Worm (Caenorhabditis elegans) whole organism, L2 larva: Measurements from ENCODE around the gene C47E12.2.

Source experiments
- alr-1 ChIP-seq: fragments of 150-350 bp; optimal IDR thresholded peaks from 2 replicates; lab custom pipeline; 2014; ENCODE audit warnings: missing biosample characterization, missing genetic modification characterization
- aly-2 ChIP-seq: fragments of 150-350 bp; optimal IDR thresholded peaks from 2 replicates; lab custom pipeline; 2014; ENCODE audit warnings: missing biosample characterization, missing genetic modification characterization
- blmp-1 ChIP-seq: sonication (generic microtip); optimal IDR thresholded peaks from 2 replicates; lab custom pipeline; 2017; ENCODE audit warnings: missing genetic modification characterization, mild to moderate bottlenecking, missing compliant biosample characterization, antibody characterized with exemption, moderate library complexity; ENCODE audit not compliant: insufficient read depth
- egl-27 ChIP-seq: sonication (generic microtip); optimal IDR thresholded peaks from 3 replicates; lab custom pipeline; 2017; ENCODE audit warnings: missing biosample characterization, missing genetic modification reagents, missing genetic modification characterization
- elt-1 ChIP-seq: fragments of 150-350 bp; optimal IDR thresholded peaks from 2 replicates; lab custom pipeline; 2014; ENCODE audit warnings: missing biosample characterization, missing genetic modification characterization
- mab-5 ChIP-seq: fragments of 150-350 bp; optimal IDR thresholded peaks from 2 replicates; lab custom pipeline; 2014; ENCODE audit warnings: missing biosample characterization, missing genetic modification characterization
- nhr-11 ChIP-seq: fragments of 150-350 bp; optimal IDR thresholded peaks from 2 replicates; lab custom pipeline; 2014; ENCODE audit warnings: missing biosample characterization, missing genetic modification characterization
- nhr-12 ChIP-seq: fragments of 150-350 bp; optimal IDR thresholded peaks from 2 replicates; lab custom pipeline; 2014; ENCODE audit warnings: missing biosample characterization, missing genetic modification characterization
- nhr-21 ChIP-seq: fragments of 150-350 bp; optimal IDR thresholded peaks from 2 replicates; lab custom pipeline; 2014; ENCODE audit warnings: missing biosample characterization, missing genetic modification characterization
- peb-1 ChIP-seq: fragments of 150-350 bp; optimal IDR thresholded peaks from 2 replicates; lab custom pipeline; 2014; ENCODE audit warnings: missing biosample characterization, missing genetic modification characterization
- snpc-4 ChIP-seq: fragments of 150-350 bp; optimal IDR thresholded peaks from 2 replicates; lab custom pipeline; 2014; ENCODE audit warnings: missing biosample characterization, missing genetic modification characterization
- unc-62 ChIP-seq: fragments of 150-350 bp; optimal IDR thresholded peaks from 2 replicates; lab custom pipeline; 2014; ENCODE audit warnings: missing biosample characterization, missing genetic modification reagents, missing genetic modification characterization

DNA sequence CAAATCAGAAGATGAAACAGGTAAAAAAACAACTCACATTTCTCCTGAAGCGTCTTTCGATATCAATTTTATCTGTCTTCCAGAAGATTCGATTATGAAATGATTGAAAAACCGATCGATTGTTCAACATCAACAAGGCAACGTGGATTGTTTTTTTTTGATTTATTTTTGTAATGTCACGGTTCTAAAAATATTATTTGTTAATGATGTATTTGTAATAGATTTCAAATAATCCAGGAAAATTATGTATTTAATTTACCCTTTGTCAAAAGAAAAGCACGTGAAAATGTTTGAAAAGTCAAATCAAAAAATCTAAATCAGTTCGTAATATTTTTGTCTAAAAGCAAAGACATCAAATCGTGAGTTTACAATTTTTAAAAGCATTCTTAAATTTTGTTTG, 34.2 kb downstream of the C47E12.2 start, which contains the start of the genes kin-5 and C47E12.11:
- TF ChIP-seq aly-2 (tag; lab: Kevin White, UChicago), result no peak
- no peak for TF ChIP-seq unc-62 (GFP tag; lab: Kevin White, UChicago)
- no peak for TF ChIP-seq egl-27 (tag; lab: Kevin White, UChicago)
- no peak for TF ChIP-seq snpc-4 (tag; lab: Kevin White, UChicago)
- no peak for TF ChIP-seq nhr-11 (tag; lab: Kevin White, UChicago)
- TF ChIP-seq nhr-21, result no peak
- no peak for TF ChIP-seq nhr-12 (tag; lab: Kevin White, UChicago)
- no peak for TF ChIP-seq peb-1 (tag; lab: Kevin White, UChicago)
- no peak for TF ChIP-seq elt-1 (tag; lab: Kevin White, UChicago)
- no peak for TF ChIP-seq mab-5 (tag; lab: Kevin White, UChicago)
- no peak for TF ChIP-seq blmp-1 (tag; lab: Kevin White, UChicago)
- no peak for TF ChIP-seq alr-1 (tag; lab: Kevin White, UChicago)
